Fruit fly (Drosophila melanogaster) whole organism, embryonic: ENCODE results near the gene Hrd3.
A peak's percentile ranks its signal among the peaks of the same experiment; 100 is the strongest.

Source experiments
- Adf1 ChIP-seq: fragments of 200-800 bp; sonication (Bioruptor generic); IDR thresholded peaks from 2 replicates; pipeline ENCODE4 v1.3.6; 2022; ENCODE audit warnings: missing biosample characterization, missing genetic modification characterization
- Asciz ChIP-seq: fragments of 200-800 bp; sonication (Bioruptor generic); optimal IDR thresholded peaks from 2 replicates; lab custom pipeline; 2017; ENCODE audit warnings: missing biosample characterization, mild to moderate bottlenecking, missing genetic modification characterization, missing genetic modification reagents
- Blimp-1 ChIP-seq: fragments of 200-800 bp; sonication (Bioruptor generic); optimal IDR thresholded peaks from 3 replicates; lab custom pipeline; 2018; ENCODE audit warnings: missing biosample characterization, missing genetic modification characterization, mild to moderate bottlenecking, moderate library complexity, missing genetic modification reagents
- CG10565 ChIP-seq: fragments of 200-800 bp; sonication (Bioruptor generic); optimal IDR thresholded peaks from 3 replicates; lab custom pipeline; 2016; ENCODE audit warnings: missing biosample characterization, mild to moderate bottlenecking, missing genetic modification characterization
- CG11696 ChIP-seq: fragments of 200-800 bp; sonication (Bioruptor generic); IDR thresholded peaks from 2 replicates; pipeline ENCODE4 v1.3.6; 2022; ENCODE audit warnings: missing biosample characterization, missing genetic modification characterization
- CG12219 ChIP-seq: fragments of 200-800 bp; sonication (Bioruptor generic); optimal IDR thresholded peaks from 3 replicates; lab custom pipeline; 2018; ENCODE audit warnings: missing biosample characterization, mild to moderate bottlenecking, missing genetic modification characterization
- CG13424 ChIP-seq: fragments of 200-800 bp; sonication (Bioruptor generic); optimal IDR thresholded peaks from 2 replicates; lab custom pipeline; 2019; ENCODE audit warnings: missing biosample characterization, mild to moderate bottlenecking, missing genetic modification characterization, moderate library complexity
- CG14014 ChIP-seq: fragments of 200-800 bp; sonication (Bioruptor generic); IDR thresholded peaks from 2 replicates; pipeline ENCODE4 v1.3.6; 2022; ENCODE audit warnings: missing biosample characterization, missing genetic modification characterization
- CG15073 ChIP-seq: fragments of 200-800 bp; sonication (Bioruptor generic); optimal IDR thresholded peaks from 2 replicates; lab custom pipeline; 2016; ENCODE audit warnings: missing biosample characterization, missing genetic modification characterization
- CG18599 ChIP-seq: fragments of 200-800 bp; sonication (Bioruptor generic); optimal IDR thresholded peaks from 3 replicates; lab custom pipeline; 2017; ENCODE audit warnings: missing biosample characterization, missing genetic modification characterization, mild to moderate bottlenecking, moderate library complexity, missing genetic modification reagents
- CG2202 ChIP-seq: fragments of 200-800 bp; sonication (Bioruptor generic); optimal IDR thresholded peaks from 2 replicates; lab custom pipeline; 2018; ENCODE audit warnings: missing biosample characterization, mild to moderate bottlenecking, missing genetic modification characterization
- CG30020 ChIP-seq: fragments of 200-800 bp; optimal IDR thresholded peaks from 2 replicates; lab custom pipeline; 2019; ENCODE audit warnings: missing biosample characterization, mild to moderate bottlenecking, missing genetic modification characterization, moderate library complexity
- CG30431 ChIP-seq: fragments of 200-800 bp; sonication (Bioruptor generic); optimal IDR thresholded peaks from 2 replicates; lab custom pipeline; 2017; ENCODE audit warnings: missing biosample characterization, missing genetic modification characterization
- CG34224 ChIP-seq: fragments of 200-800 bp; sonication (Bioruptor generic); IDR thresholded peaks from 3 replicates; pipeline ENCODE4 v1.3.6; 2022; ENCODE audit warnings: missing biosample characterization, missing genetic modification characterization; ENCODE audit not compliant: partially characterized antibody
- CG4617 ChIP-seq: fragments of 200-800 bp; sonication (Bioruptor generic); optimal IDR thresholded peaks from 3 replicates; lab custom pipeline; 2016; ENCODE audit warnings: missing biosample characterization, missing genetic modification characterization, borderline replicate concordance
- CG7556 ChIP-seq: fragments of 200-800 bp; sonication (Bioruptor generic); optimal IDR thresholded peaks from 2 replicates; lab custom pipeline; 2017; ENCODE audit warnings: missing biosample characterization, mild to moderate bottlenecking, missing genetic modification characterization
- CG8388 ChIP-seq: fragments of 200-800 bp; sonication (Bioruptor generic); optimal IDR thresholded peaks from 2 replicates; lab custom pipeline; 2019; ENCODE audit warnings: missing biosample characterization, mild to moderate bottlenecking, missing genetic modification characterization, moderate library complexity
- CG8765 ChIP-seq: fragments of 200-800 bp; sonication (Bioruptor generic); IDR thresholded peaks from 2 replicates; pipeline ENCODE4 v1.3.6; 2022; ENCODE audit warnings: missing biosample characterization, missing genetic modification characterization
- CrebB ChIP-seq: fragments of 200-800 bp; sonication (Bioruptor generic); optimal IDR thresholded peaks from 3 replicates; lab custom pipeline; 2018; ENCODE audit warnings: missing biosample characterization, mild to moderate bottlenecking, missing genetic modification characterization
- Deaf1 ChIP-seq: fragments of 200-800 bp; optimal IDR thresholded peaks from 3 replicates; lab custom pipeline; 2019; ENCODE audit warnings: missing biosample characterization, mild to moderate bottlenecking, missing genetic modification characterization, moderate library complexity
- Dip2 ChIP-seq: fragments of 200-800 bp; sonication (Bioruptor generic); IDR thresholded peaks from 2 replicates; pipeline ENCODE4 v1.3.6; 2022; ENCODE audit warnings: missing biosample characterization, missing genetic modification characterization
- Dip3 ChIP-seq: fragments of 200-800 bp; sonication (Bioruptor generic); optimal IDR thresholded peaks from 3 replicates; lab custom pipeline; 2016; ENCODE audit warnings: missing biosample characterization, missing genetic modification characterization
- E2f1 ChIP-seq: fragments of 200-800 bp; sonication (Bioruptor generic); IDR thresholded peaks from 2 replicates; pipeline ENCODE4 v1.3.6; 2022; ENCODE audit warnings: missing biosample characterization, missing genetic modification characterization
- Fer3 ChIP-seq: fragments of 200-800 bp; sonication (Bioruptor generic); optimal IDR thresholded peaks from 2 replicates; lab custom pipeline; 2018; ENCODE audit warnings: missing biosample characterization, mild to moderate bottlenecking, missing genetic modification characterization, moderate library complexity
- Mad ChIP-seq: fragments of 200-800 bp; sonication (Bioruptor generic); optimal IDR thresholded peaks from 2 replicates; lab custom pipeline; 2016; ENCODE audit warnings: missing biosample characterization, missing genetic modification characterization
- Nf-YB ChIP-seq: fragments of 200-800 bp; sonication (Bioruptor generic); optimal IDR thresholded peaks from 3 replicates; lab custom pipeline; 2019; ENCODE audit warnings: missing biosample characterization, mild to moderate bottlenecking, missing genetic modification characterization, moderate library complexity
- Scr ChIP-seq: fragments of 200-800 bp; sonication (Bioruptor generic); IDR thresholded peaks from 2 replicates; pipeline ENCODE4 v1.3.6; 2022; ENCODE audit warnings: missing biosample characterization, missing genetic modification characterization; ENCODE audit not compliant: partially characterized antibody
- Spps ChIP-seq: fragments of 200-800 bp; sonication (Bioruptor generic); optimal IDR thresholded peaks from 2 replicates; lab custom pipeline; 2018; ENCODE audit warnings: missing biosample characterization, mild to moderate bottlenecking, missing genetic modification characterization
- Vsx1 ChIP-seq: fragments of 200-800 bp; sonication (Bioruptor generic); optimal IDR thresholded peaks from 2 replicates; lab custom pipeline; 2017; ENCODE audit warnings: missing biosample characterization, mild to moderate bottlenecking, missing genetic modification characterization, missing genetic modification reagents
- bcd ChIP-seq: fragments of 200-800 bp; sonication (Bioruptor generic); optimal IDR thresholded peaks from 2 replicates; lab custom pipeline; 2017; ENCODE audit warnings: missing biosample characterization, mild to moderate bottlenecking, missing genetic modification characterization
- dan ChIP-seq: fragments of 200-800 bp; sonication (Bioruptor generic); IDR thresholded peaks from 2 replicates; pipeline ENCODE4 v1.3.6; 2022; ENCODE audit warnings: missing biosample characterization, missing genetic modification characterization
- disco-r ChIP-seq: fragments of 200-800 bp; sonication (Bioruptor generic); optimal IDR thresholded peaks from 2 replicates; lab custom pipeline; 2016; ENCODE audit warnings: missing biosample characterization, missing genetic modification characterization
- dpn ChIP-seq, 2 experiments: fragments of 200-800 bp; sonication (Bioruptor generic); optimal IDR thresholded peaks; 3 replicates each; lab custom pipeline; 2016; ENCODE audit warnings: missing biosample characterization in 2 of 2, missing genetic modification characterization in 2 of 2
- emc ChIP-seq: fragments of 200-800 bp; sonication (Bioruptor generic); optimal IDR thresholded peaks from 2 replicates; lab custom pipeline; 2016; ENCODE audit warnings: missing biosample characterization, missing genetic modification characterization
- ham ChIP-seq: fragments of 200-800 bp; sonication (Bioruptor generic); IDR thresholded peaks from 2 replicates; pipeline ENCODE4 v1.3.6; 2022; ENCODE audit warnings: missing biosample characterization, missing genetic modification characterization
- hkb ChIP-seq, 2 experiments: fragments of 200-800 bp in 1 of 2; fragments of >200 bp in 1 of 2; sonication (Bioruptor generic) in 1 of 2; IDR thresholded peaks in 1 of 2; optimal IDR thresholded peaks in 1 of 2; 2 replicates each; pipeline versions ENCODE4 v1.3.6 to Lab custom; 2017 to 2022; ENCODE audit warnings: missing biosample characterization in 1 of 2, missing genetic modification characterization in 1 of 2
- hth ChIP-seq: fragments of >200 bp; optimal IDR thresholded peaks from 2 replicates; lab custom pipeline; 2017; ENCODE audit warnings: inconsistent platforms
- lmd ChIP-seq: fragments of 200-800 bp; sonication (Bioruptor generic); IDR thresholded peaks from 2 replicates; pipeline ENCODE4 v1.3.6; 2022; ENCODE audit warnings: missing biosample characterization, missing genetic modification characterization
- oc ChIP-seq: fragments of 200-800 bp; sonication (Bioruptor generic); optimal IDR thresholded peaks from 2 replicates; lab custom pipeline; 2018; ENCODE audit warnings: missing biosample characterization, mild to moderate bottlenecking, missing genetic modification characterization, moderate library complexity
- pb ChIP-seq: fragments of 200-800 bp; sonication (Bioruptor generic); optimal IDR thresholded peaks from 3 replicates; lab custom pipeline; 2016; ENCODE audit warnings: missing biosample characterization, missing genetic modification characterization
- phol ChIP-seq: fragments of 200-800 bp; sonication (Bioruptor generic); optimal IDR thresholded peaks from 3 replicates; lab custom pipeline; 2018; ENCODE audit warnings: missing biosample characterization, mild to moderate bottlenecking, missing genetic modification characterization, moderate library complexity
- run ChIP-seq: fragments of 200-800 bp; sonication (Bioruptor generic); optimal IDR thresholded peaks from 3 replicates; lab custom pipeline; 2018; ENCODE audit warnings: missing biosample characterization, mild to moderate bottlenecking, missing genetic modification characterization
- schlank ChIP-seq: fragments of 200-800 bp; sonication (Bioruptor generic); optimal IDR thresholded peaks from 2 replicates; lab custom pipeline; 2018; ENCODE audit warnings: missing biosample characterization, mild to moderate bottlenecking, missing genetic modification characterization
- sisA ChIP-seq: fragments of 200-800 bp; sonication (Bioruptor generic); IDR thresholded peaks from 2 replicates; pipeline ENCODE4 v1.3.6; 2022; ENCODE audit warnings: missing biosample characterization, missing genetic modification characterization
- so ChIP-seq: fragments of 200-800 bp; sonication (Bioruptor generic); IDR thresholded peaks from 3 replicates; pipeline ENCODE4 v1.3.6; 2022; ENCODE audit warnings: missing biosample characterization, missing genetic modification characterization
- stwl ChIP-seq: fragments of 200-800 bp; sonication (Bioruptor generic); optimal IDR thresholded peaks from 3 replicates; lab custom pipeline; 2018; ENCODE audit warnings: missing biosample characterization, mild to moderate bottlenecking, missing genetic modification characterization, moderate library complexity
- tin ChIP-seq: fragments of 200-800 bp; sonication (Bioruptor generic); optimal IDR thresholded peaks from 3 replicates; lab custom pipeline; 2016; ENCODE audit warnings: missing biosample characterization, missing genetic modification characterization
- trem ChIP-seq: fragments of 200-800 bp; optimal IDR thresholded peaks from 3 replicates; lab custom pipeline; 2019; ENCODE audit warnings: missing biosample characterization, mild to moderate bottlenecking, missing genetic modification characterization, moderate library complexity
- tup ChIP-seq: fragments of 200-800 bp; sonication (Bioruptor generic); optimal IDR thresholded peaks from 2 replicates; lab custom pipeline; 2016; ENCODE audit warnings: missing biosample characterization, mild to moderate bottlenecking, missing genetic modification characterization, moderate library complexity
- zfh1 ChIP-seq: fragments of 200-800 bp; sonication (Bioruptor generic); IDR thresholded peaks from 3 replicates; pipeline ENCODE4 v1.3.6; 2022; ENCODE audit warnings: missing biosample characterization, missing genetic modification characterization

The Hrd3 gene

dm6 chr3R:23781466-23781935 is 23.1 kb upstream of the Hrd3 start, which contains the start of the genes Nup98-96 and mbc (continued):
- TF ChIP-seq ham (GFP tag; lab: Robert Waterston, UW) (peak; percentile 46; the same call in 1 of the 2 replicates), disco-r (GFP tag; lab: Kevin White, UChicago) (peak; percentile 72), CG34224 (GFP tag; lab: Robert Waterston, UW) (no peak), dan (GFP tag; lab: Robert Waterston, UW) (peak; percentile 54), zfh1 (GFP tag; lab: Robert Waterston, UW) (peak; percentile 70; the same call in 2 of the 3 replicates), hkb (optimal IDR thresholded peaks at IDR 0.05; lab: Kevin White, UChicago) (peak; percentile 99), hkb (GFP tag; IDR thresholded peaks at IDR 0.05; lab: Robert Waterston, UW) (peak; percentile 61; the same call in 1 of the 2 replicates), Spps (peak; percentile 61), so (no peak), Nf-YB (GFP tag; lab: Kevin White, UChicago) (peak; percentile 57), Scr (GFP tag; lab: Robert Waterston, UW) (peak; percentile 42), bcd (GFP tag; lab: Kevin White, UChicago) (peak; percentile 84), tup (peak; percentile 55), CG12219 (GFP tag; lab: Kevin White, UChicago) (peak; percentile 68), CG2202 (peak; percentile 57), CG8765 (peak; percentile 84), Mad (GFP tag; lab: Kevin White, UChicago) (peak; percentile 86), hth (lab: Kevin White, UChicago) (no peak), pb (GFP tag; lab: Kevin White, UChicago) (peak; percentile 76), Asciz (GFP tag; lab: Kevin White, UChicago) (peak; percentile 44), CG7556 (GFP tag; lab: Kevin White, UChicago) (peak; percentile 61), run (tag; lab: Kevin White, UChicago) (peak; percentile 6), CG13424 (tag; lab: Kevin White, UChicago) (peak; percentile 88), stwl (peak; percentile 80), CG11696 (GFP tag; lab: Robert Waterston, UW) (no peak; the same call in 1 of the 2 replicates), emc (GFP tag; lab: Kevin White, UChicago) (peak; percentile 84), trem (peak; percentile 91), CG30020 (tag; lab: Kevin White, UChicago) (peak; percentile 94), schlank (peak; percentile 53), CrebB (peak; percentile 37), Blimp-1 (GFP tag; lab: Kevin White, UChicago) (peak; percentile 72), phol (tag; lab: Kevin White, UChicago) (peak; percentile 93), Deaf1 (tag; lab: Kevin White, UChicago) (peak; percentile 54), Fer3 (tag; lab: Kevin White, UChicago) (peak; percentile 72), Adf1 (peak; percentile 56), tin (peak; percentile 87), CG30431 (GFP tag; lab: Kevin White, UChicago) (peak; percentile 89), CG18599 (GFP tag; lab: Kevin White, UChicago) (peak; percentile 82), E2f1 (GFP tag; lab: Robert Waterston, UW) (peak; percentile 88), Dip3 (peak; percentile 93), CG15073 (GFP tag; lab: Kevin White, UChicago) (no peak), lmd (GFP tag; lab: Robert Waterston, UW) (peak; percentile 90), Vsx1 (peak; percentile 98), sisA (GFP tag; lab: Robert Waterston, UW) (peak; percentile 90), Dip2 (GFP tag; lab: Robert Waterston, UW) (no peak), CG8388 (GFP tag; lab: Kevin White, UChicago) (peak; percentile 60), CG14014 (GFP tag; lab: Robert Waterston, UW) (peak; percentile 86), CG10565 (peak; percentile 6), oc (tag; lab: Kevin White, UChicago) (peak; percentile 68), CG4617 (GFP tag; lab: Kevin White, UChicago) (peak; percentile 95), dpn (GFP tag; optimal IDR thresholded peaks at IDR 0.05; lab: Kevin White, UChicago) (peak; percentile 90 to 95)
